Worm (Caenorhabditis elegans) whole organism, L4/young adult: Measurements from ENCODE around the gene ttll-15.

Experiments used
- W03F9.2 ChIP-seq: fragments of 150-350 bp; optimal IDR thresholded peaks from 2 replicates; lab custom pipeline; 2014; ENCODE audit warnings: missing biosample characterization, missing genetic modification characterization
- dao-5 ChIP-seq: sonication (generic microtip); optimal IDR thresholded peaks from 2 replicates; lab custom pipeline; 2016; ENCODE audit warnings: missing genotype, missing genetic modification characterization, moderate library complexity, missing compliant biosample characterization
- him-1 ChIP-seq: sonication (generic microtip); optimal IDR thresholded peaks from 2 replicates; lab custom pipeline; 2016; ENCODE audit warnings: missing genotype, missing genetic modification reagents, missing genetic modification characterization, missing compliant biosample characterization

- TF ChIP-seq him-1 (tag; lab: Kevin White, UChicago) (no peak), dao-5 (tag; lab: Kevin White, UChicago) (no peak), W03F9.2 (tag; lab: Kevin White, UChicago) (peak; percentile 90)
Measured at ce11 chrV:10338305-10338992, 19.9 kb upstream of the ttll-15 start, which contains the start of gene arx-2.
